Fruit fly (Drosophila melanogaster) whole organism, wandering third instar larva: ENCODE results near the gene CG11537.

Experiments used
- Abd-B ChIP-seq: fragments of >200 bp; optimal IDR thresholded peaks from 2 replicates; lab custom pipeline; 2017; ENCODE audit warnings: missing biosample characterization, missing genetic modification characterization
- CrebA ChIP-seq: fragments of 200-800 bp; sonication (Bioruptor generic); optimal IDR thresholded peaks from 2 replicates; lab custom pipeline; 2016; ENCODE audit warnings: missing biosample characterization, mild to moderate bottlenecking, missing genetic modification characterization, borderline replicate concordance
- Dfd ChIP-seq: fragments of >200 bp; optimal IDR thresholded peaks from 2 replicates; lab custom pipeline; 2017; ENCODE audit warnings: missing biosample characterization, missing genetic modification characterization
- Dif ChIP-seq: fragments of 200-275, 200-300 bp; sonication (Bioruptor generic); optimal IDR thresholded peaks from 2 replicates; lab custom pipeline; 2018; ENCODE audit warnings: missing biosample characterization, missing genetic modification characterization; ENCODE audit not compliant: partially characterized antibody
- GATAd ChIP-seq: sonication (Bioruptor generic); optimal IDR thresholded peaks from 2 replicates; lab custom pipeline; 2016; ENCODE audit warnings: missing biosample characterization, missing genetic modification characterization
- HLH106 ChIP-seq: fragments of 200-800 bp; optimal IDR thresholded peaks from 3 replicates; lab custom pipeline; 2019; ENCODE audit warnings: missing biosample characterization, mild to moderate bottlenecking, missing genetic modification characterization, moderate library complexity
- Hnf4 ChIP-seq: fragments of 200-800 bp; sonication (Bioruptor generic); optimal IDR thresholded peaks from 2 replicates; lab custom pipeline; 2016; ENCODE audit warnings: missing biosample characterization, mild to moderate bottlenecking, missing genetic modification characterization
- Hr83 ChIP-seq: fragments of 200-300 bp; sonication (Bioruptor generic); optimal IDR thresholded peaks from 2 replicates; lab custom pipeline; 2016; ENCODE audit warnings: missing biosample characterization, mild to moderate bottlenecking, missing genetic modification characterization, moderate library complexity; ENCODE audit not compliant: poor library complexity, severe bottlenecking
- Jra ChIP-seq: sonication (Bioruptor generic); optimal IDR thresholded peaks from 2 replicates; lab custom pipeline; 2016; ENCODE audit warnings: missing biosample characterization, missing genetic modification characterization
- Mio ChIP-seq: sonication (Bioruptor generic); optimal IDR thresholded peaks from 2 replicates; lab custom pipeline; 2016; ENCODE audit warnings: missing biosample characterization, missing genetic modification characterization
- OdsH ChIP-seq: fragments of 200-800 bp; sonication (Bioruptor generic); optimal IDR thresholded peaks from 2 replicates; lab custom pipeline; 2016; ENCODE audit warnings: missing biosample characterization, mild to moderate bottlenecking, missing genetic modification characterization
- Rel ChIP-seq, 2 experiments: fragments of 200-800 bp; sonication (Bioruptor generic) in 1 of 2; optimal IDR thresholded peaks; 2 replicates in 1 of 2; 3 replicates in 1 of 2; lab custom pipeline; 2016 to 2019; ENCODE audit warnings: mild to moderate bottlenecking in 2 of 2, missing biosample characterization in 2 of 2, missing genetic modification characterization in 2 of 2, moderate library complexity in 1 of 2
- Sp1 ChIP-seq: fragments of 200-800 bp; sonication (Bioruptor generic); optimal IDR thresholded peaks from 3 replicates; lab custom pipeline; 2019; ENCODE audit warnings: missing biosample characterization, mild to moderate bottlenecking, missing genetic modification characterization, moderate library complexity
- br ChIP-seq: fragments of 200-800 bp; sonication (Bioruptor generic); optimal IDR thresholded peaks from 2 replicates; lab custom pipeline; 2016; ENCODE audit warnings: missing biosample characterization, missing genetic modification characterization
- dl ChIP-seq, 2 experiments: fragments of 175-275, 200-275 bp in 1 of 2; fragments of 200-275 bp in 1 of 2; sonication (Bioruptor generic); optimal IDR thresholded peaks; lab custom pipeline; 2018; ENCODE audit warnings: mild to moderate bottlenecking in 2 of 2, missing biosample characterization in 2 of 2, missing genetic modification characterization in 2 of 2, moderate library complexity in 2 of 2; ENCODE audit not compliant: partially characterized antibody in 2 of 2, insufficient read depth in 1 of 2
- dmrt93B ChIP-seq: fragments of 200-800 bp; sonication (Bioruptor generic); optimal IDR thresholded peaks from 2 replicates; lab custom pipeline; 2018; ENCODE audit warnings: missing biosample characterization, mild to moderate bottlenecking, missing genetic modification characterization
- foxo ChIP-seq, 2 experiments: fragments of 200-800 bp; sonication (Bioruptor generic); optimal IDR thresholded peaks; 2 replicates in 1 of 2; 3 replicates in 1 of 2; lab custom pipeline; 2016 to 2017; ENCODE audit warnings: missing biosample characterization in 2 of 2, missing genetic modification characterization in 2 of 2
- fru ChIP-seq: fragments of 200-800 bp; sonication (Bioruptor generic); optimal IDR thresholded peaks from 3 replicates; lab custom pipeline; 2016; ENCODE audit warnings: missing biosample characterization, mild to moderate bottlenecking, missing genetic modification characterization
- h ChIP-seq: fragments of 200-800 bp; sonication (Bioruptor generic); optimal IDR thresholded peaks from 3 replicates; lab custom pipeline; 2016; ENCODE audit warnings: missing biosample characterization, mild to moderate bottlenecking, missing genetic modification characterization
- jim ChIP-seq: fragments of 175-275, 200-325 bp; sonication (Bioruptor generic); optimal IDR thresholded peaks from 2 replicates; lab custom pipeline; 2016; ENCODE audit warnings: missing biosample characterization, mild to moderate bottlenecking, missing genetic modification characterization
- lola ChIP-seq: fragments of >200 bp; optimal IDR thresholded peaks from 2 replicates; lab custom pipeline; 2017; ENCODE audit warnings: missing biosample characterization, missing genetic modification characterization
- psq ChIP-seq: fragments of 200-800 bp; sonication (Bioruptor generic); optimal IDR thresholded peaks from 3 replicates; lab custom pipeline; 2017; ENCODE audit warnings: missing biosample characterization, mild to moderate bottlenecking, missing genetic modification characterization, moderate library complexity
- rgr ChIP-seq: fragments of 200-800 bp; sonication (Bioruptor generic); optimal IDR thresholded peaks from 3 replicates; lab custom pipeline; 2016; ENCODE audit warnings: missing biosample characterization, mild to moderate bottlenecking, missing genetic modification characterization
- sv ChIP-seq: fragments of 200-800 bp; sonication (Bioruptor generic); optimal IDR thresholded peaks from 3 replicates; lab custom pipeline; 2016; ENCODE audit warnings: missing biosample characterization, missing genetic modification characterization
- tai ChIP-seq: sonication (Bioruptor generic); optimal IDR thresholded peaks from 2 replicates; lab custom pipeline; 2016; ENCODE audit warnings: missing biosample characterization, missing genetic modification characterization
- usp ChIP-seq: fragments of >200 bp; optimal IDR thresholded peaks from 2 replicates; lab custom pipeline; 2017; ENCODE audit warnings: missing biosample characterization, missing genetic modification characterization
- woc ChIP-seq: sonication (Bioruptor generic); optimal IDR thresholded peaks from 2 replicates; lab custom pipeline; 2016; ENCODE audit warnings: missing biosample characterization, mild to moderate bottlenecking, missing genetic modification characterization

Gene CG11537

DNA sequence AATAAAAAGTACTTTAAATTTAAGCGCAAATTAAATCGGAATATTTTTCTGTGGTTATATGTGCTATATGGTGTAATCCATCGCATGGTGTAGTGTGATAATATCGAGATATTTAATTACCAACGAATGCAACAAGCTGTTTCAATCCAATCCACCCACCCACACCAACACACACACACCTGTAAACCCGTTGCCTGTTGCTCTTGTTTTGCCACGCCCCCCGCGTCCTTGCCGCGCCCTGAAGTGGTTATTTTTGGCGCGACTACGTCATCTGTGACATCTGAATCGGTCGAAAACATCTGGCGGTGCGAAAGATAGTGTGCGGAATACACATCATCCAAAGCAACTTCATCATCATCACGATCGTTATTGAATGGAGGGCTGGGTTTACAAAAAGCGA is 22.1 kb upstream of the CG11537 start:
- TF ChIP-seq h (no peak), Dif (peak; percentile 13)

DNA sequence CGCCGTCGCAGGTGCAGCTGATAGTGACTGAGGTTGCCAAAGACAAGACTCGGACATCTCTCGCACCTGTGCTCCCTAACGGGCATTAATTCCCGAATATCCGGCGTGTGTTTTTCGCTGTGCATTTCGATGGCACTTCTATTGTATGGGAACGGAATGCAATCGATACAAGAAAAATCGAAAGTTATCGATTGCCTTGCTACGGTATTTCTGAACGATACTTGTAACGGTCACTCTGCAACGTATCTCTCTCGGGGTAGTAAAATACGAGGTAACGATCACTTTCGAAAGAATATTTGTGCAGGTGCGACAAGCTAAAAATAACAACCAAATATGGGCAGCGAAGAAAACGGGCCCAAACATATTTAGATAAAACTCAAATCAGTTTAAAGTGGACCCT is 21.7 kb upstream of the CG11537 start, which contains the start of gene CG32280:
Gene CG32280 (plus strand): TSS at position 231 of the 400 bp plus-strand sequence.
- TF ChIP-seq h, result peak; percentile 66
- no peak for TF ChIP-seq CrebA
- TF ChIP-seq OdsH (GFP tag; lab: Kevin White, UChicago), result peak; percentile 6
- no peak for TF ChIP-seq sv (GFP tag; lab: Kevin White, UChicago)
- peak; percentile 17 for TF ChIP-seq Hr83 (GFP tag; lab: Kevin White, UChicago)
- peak; percentile 7 for TF ChIP-seq HLH106 (tag; lab: Kevin White, UChicago)
- peak in 1 of 2 experiments; percentile 41 for TF ChIP-seq foxo (GFP tag; optimal IDR thresholded peaks at IDR 0.05; lab: Kevin White, UChicago)
- TF ChIP-seq usp (GFP tag; lab: Kevin White, UChicago), result no peak
- TF ChIP-seq woc, result peak; percentile 27
- TF ChIP-seq br (GFP tag; lab: Kevin White, UChicago), result no peak
- TF ChIP-seq Abd-B (GFP tag; lab: Kevin White, UChicago), result no peak
- TF ChIP-seq fru, result no peak
- TF ChIP-seq rgr, result peak; percentile 23
- peak; percentile 15 for TF ChIP-seq Sp1 (GFP tag; lab: Kevin White, UChicago)
- no peak for TF ChIP-seq Rel (GFP tag; optimal IDR thresholded peaks at IDR 0.05; lab: Kevin White, UChicago)
- TF ChIP-seq Rel (tag; optimal IDR thresholded peaks at IDR 0.05; lab: Kevin White, UChicago), result peak; percentile 53
- TF ChIP-seq, all 38 proteins: peak for 9

DNA sequence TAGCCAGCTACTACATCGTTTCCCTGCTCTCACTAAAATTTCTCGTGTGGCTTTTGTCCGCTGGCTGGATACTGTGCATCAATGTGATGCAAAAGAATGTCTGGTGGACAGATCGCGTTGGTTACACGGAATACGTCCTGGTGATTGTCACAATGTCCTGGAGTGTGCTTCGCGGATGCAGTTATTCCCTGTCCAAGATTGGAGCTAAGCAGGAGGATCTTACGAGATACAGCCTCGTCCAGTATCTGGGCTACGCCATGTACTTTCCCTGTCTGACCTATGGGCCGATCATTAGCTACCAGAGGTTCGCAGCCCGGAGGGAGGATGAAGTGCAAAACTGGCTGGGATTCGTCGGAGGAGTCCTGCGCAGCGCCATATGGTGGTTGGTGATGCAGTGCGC is 19.3 kb upstream of the CG11537 start:
- TF ChIP-seq CrebA, result no peak
- no peak for TF ChIP-seq jim
- TF ChIP-seq rgr, result no peak
- no peak for TF ChIP-seq Abd-B (GFP tag; lab: Kevin White, UChicago)
- no peak for TF ChIP-seq foxo (GFP tag; optimal IDR thresholded peaks at IDR 0.05; lab: Kevin White, UChicago)
- no peak for TF ChIP-seq HLH106 (tag; lab: Kevin White, UChicago)
- TF ChIP-seq dmrt93B (GFP tag; lab: Kevin White, UChicago), result no peak
- no peak for TF ChIP-seq Hnf4 (GFP tag; lab: Kevin White, UChicago)
- no peak for TF ChIP-seq Jra (GFP tag; lab: Kevin White, UChicago)
- no peak for TF ChIP-seq Hr83 (GFP tag; lab: Kevin White, UChicago)
- no peak for TF ChIP-seq Rel (GFP tag; optimal IDR thresholded peaks at IDR 0.05; lab: Kevin White, UChicago)
- no peak for TF ChIP-seq Rel (tag; optimal IDR thresholded peaks at IDR 0.05; lab: Kevin White, UChicago)
- no peak for TF ChIP-seq fru
- TF ChIP-seq br (GFP tag; lab: Kevin White, UChicago), result no peak
- TF ChIP-seq usp (GFP tag; lab: Kevin White, UChicago), result no peak
- TF ChIP-seq h, result no peak

DNA sequence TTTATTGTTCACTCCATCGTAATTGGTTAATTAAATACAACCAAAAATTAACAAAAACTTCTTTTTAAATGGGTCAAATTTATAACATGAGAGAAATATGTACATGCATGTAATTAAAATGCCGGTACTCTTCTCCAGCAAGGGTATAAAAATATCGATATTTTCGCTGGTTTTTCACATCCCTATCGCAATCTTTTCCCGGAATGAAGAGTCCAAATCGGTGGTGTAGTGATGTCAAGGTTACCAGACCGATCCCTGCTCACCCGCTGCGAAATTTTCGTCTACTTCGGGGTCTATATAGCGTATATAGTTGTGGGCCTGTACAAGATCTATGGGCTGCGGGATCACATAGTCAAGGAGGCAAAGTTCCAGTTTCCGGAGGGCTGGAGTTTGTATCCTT is 18.7 kb upstream of the CG11537 start, which contains the start of gene rasp:
Gene rasp (plus strand): TSS at position 213 of the 400 bp plus-strand sequence.
- TF ChIP-seq Rel (GFP tag; optimal IDR thresholded peaks at IDR 0.05; lab: Kevin White, UChicago), result no peak
- TF ChIP-seq Rel (tag; optimal IDR thresholded peaks at IDR 0.05; lab: Kevin White, UChicago), result peak; percentile 59
- no peak for TF ChIP-seq GATAd (GFP tag; lab: Kevin White, UChicago)
- no peak for TF ChIP-seq Jra (GFP tag; lab: Kevin White, UChicago)
- no peak for TF ChIP-seq Mio (GFP tag; lab: Kevin White, UChicago)
- TF ChIP-seq, all 38 proteins: peak for 1

DNA sequence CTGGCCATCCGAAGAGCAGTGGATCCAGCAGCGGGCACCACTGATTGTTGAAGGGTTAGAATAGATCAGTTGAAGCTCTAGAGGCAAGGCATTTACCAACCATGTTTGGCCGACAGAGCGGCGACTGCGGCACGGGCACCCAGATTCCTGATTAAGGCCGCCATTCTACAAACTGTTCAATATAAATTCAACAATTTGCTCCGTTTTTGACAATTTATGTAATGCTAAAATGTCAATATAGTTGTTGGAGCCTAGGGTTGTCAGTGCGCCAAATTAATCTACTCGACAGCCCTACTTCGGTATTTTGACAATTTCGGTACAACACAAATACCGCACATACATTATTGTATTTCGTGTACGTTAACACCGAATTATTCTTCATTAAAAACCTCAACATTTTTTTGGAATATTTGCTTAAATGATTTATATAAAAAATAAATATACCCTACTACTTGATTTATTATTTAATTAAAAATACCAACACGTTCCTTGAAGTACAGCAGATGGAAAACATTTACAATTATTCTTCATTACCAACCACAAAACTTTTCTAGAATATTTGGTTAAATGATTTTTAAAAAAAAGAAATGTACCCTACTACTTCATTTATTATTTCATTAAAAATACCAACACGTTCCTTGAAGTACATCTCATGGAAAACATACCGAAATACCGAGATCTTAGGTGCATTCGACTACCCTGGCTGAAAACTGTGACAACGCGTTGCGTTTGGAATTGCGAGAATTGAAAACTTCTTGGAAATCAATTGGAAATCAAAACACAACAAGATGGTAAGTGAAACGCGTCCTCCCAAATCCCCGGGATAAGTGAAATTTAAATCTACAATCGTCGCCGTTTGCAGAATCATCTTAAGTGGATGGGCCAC is 16.3 kb upstream of the CG11537 start, which contains the start of the genes ND-30 and CG15812:
Gene ND-30 (minus strand): TSS at position 270 of the 886 bp plus-strand sequence.
Gene CG15812 (plus strand): TSS at position 683 of the 886 bp plus-strand sequence.
- TF ChIP-seq foxo (GFP tag; optimal IDR thresholded peaks at IDR 0.05; lab: Kevin White, UChicago), result peak in 1 of 2 experiments; percentile 21
- no peak for TF ChIP-seq rgr
- peak; percentile 22 for TF ChIP-seq psq (GFP tag; lab: Kevin White, UChicago)
- TF ChIP-seq Hr83 (GFP tag; lab: Kevin White, UChicago), result peak; percentile 5

DNA sequence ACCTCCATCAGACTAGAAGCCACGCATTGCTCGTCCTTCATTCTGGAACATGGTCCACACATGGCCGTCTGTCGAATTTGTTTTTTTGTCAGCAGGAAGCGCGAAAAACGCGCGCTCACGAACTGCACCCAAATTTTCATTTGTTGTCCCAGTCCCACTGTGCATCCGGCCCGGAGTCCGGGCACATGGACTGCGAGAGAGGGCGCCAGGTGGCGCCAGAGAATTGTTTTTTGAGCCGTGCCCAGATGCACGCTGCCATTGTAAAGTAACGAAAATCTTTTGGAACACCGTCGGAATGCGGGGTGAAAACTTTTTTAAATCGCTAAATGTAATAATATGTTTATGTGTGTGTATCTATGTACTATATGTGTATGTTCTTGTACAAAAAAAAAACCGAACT is 14.4 kb upstream of the CG11537 start:
- no peak for TF ChIP-seq Hr83 (GFP tag; lab: Kevin White, UChicago)
- TF ChIP-seq dl (GFP tag; optimal IDR thresholded peaks at IDR 0.05; lab: Kevin White, UChicago; ENCODE audit: insufficient read depth in 1 of 2, partially characterized antibody in 2 of 2), result no peak
- TF ChIP-seq tai (GFP tag; lab: Kevin White, UChicago), result no peak
- no peak for TF ChIP-seq usp (GFP tag; lab: Kevin White, UChicago)
- no peak for TF ChIP-seq lola (GFP tag; lab: Kevin White, UChicago)
- TF ChIP-seq Dfd (GFP tag; lab: Kevin White, UChicago), result no peak
- TF ChIP-seq Abd-B (GFP tag; lab: Kevin White, UChicago), result no peak
- TF ChIP-seq Hnf4 (GFP tag; lab: Kevin White, UChicago), result no peak
